Fruit fly (Drosophila melanogaster): ENCODE data around the gene Hsp83.

Gene Hsp83

DNA sequence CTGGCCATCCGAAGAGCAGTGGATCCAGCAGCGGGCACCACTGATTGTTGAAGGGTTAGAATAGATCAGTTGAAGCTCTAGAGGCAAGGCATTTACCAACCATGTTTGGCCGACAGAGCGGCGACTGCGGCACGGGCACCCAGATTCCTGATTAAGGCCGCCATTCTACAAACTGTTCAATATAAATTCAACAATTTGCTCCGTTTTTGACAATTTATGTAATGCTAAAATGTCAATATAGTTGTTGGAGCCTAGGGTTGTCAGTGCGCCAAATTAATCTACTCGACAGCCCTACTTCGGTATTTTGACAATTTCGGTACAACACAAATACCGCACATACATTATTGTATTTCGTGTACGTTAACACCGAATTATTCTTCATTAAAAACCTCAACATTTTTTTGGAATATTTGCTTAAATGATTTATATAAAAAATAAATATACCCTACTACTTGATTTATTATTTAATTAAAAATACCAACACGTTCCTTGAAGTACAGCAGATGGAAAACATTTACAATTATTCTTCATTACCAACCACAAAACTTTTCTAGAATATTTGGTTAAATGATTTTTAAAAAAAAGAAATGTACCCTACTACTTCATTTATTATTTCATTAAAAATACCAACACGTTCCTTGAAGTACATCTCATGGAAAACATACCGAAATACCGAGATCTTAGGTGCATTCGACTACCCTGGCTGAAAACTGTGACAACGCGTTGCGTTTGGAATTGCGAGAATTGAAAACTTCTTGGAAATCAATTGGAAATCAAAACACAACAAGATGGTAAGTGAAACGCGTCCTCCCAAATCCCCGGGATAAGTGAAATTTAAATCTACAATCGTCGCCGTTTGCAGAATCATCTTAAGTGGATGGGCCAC, 33.2 kb upstream of the Hsp83 start, which contains the start of the genes ND-30 and CG15812:
Gene ND-30 (minus strand): TSS at position 270 of the 886 bp plus-strand sequence.
Gene CG15812 (plus strand): TSS at position 683 of the 886 bp plus-strand sequence.
- TF ChIP-seq foxo (GFP tag; optimal IDR thresholded peaks at IDR 0.05), result peak in 1 of 2 experiments; percentile 21
- peak; percentile 22 for TF ChIP-seq psq (GFP tag; optimal IDR thresholded peaks at IDR 0.05)
- peak; percentile 5 for TF ChIP-seq Hr83 (GFP tag; optimal IDR thresholded peaks at IDR 0.05; ENCODE audit: poor library complexity, severe bottlenecking)
- no peak for TF ChIP-seq Hnf4 (GFP tag; optimal IDR thresholded peaks at IDR 0.05)

dm6 chr3L:3161968-3162367, 30.8 kb upstream of the Hsp83 start, which contains the start of gene rasp:
TSS of gene rasp (plus strand) at chr3L:3162180.
- TF ChIP-seq dl (GFP tag; optimal IDR thresholded peaks at IDR 0.05; ENCODE audit: insufficient read depth in 1 of 2, partially characterized antibody in 2 of 2) (no peak), Hr83 (GFP tag; optimal IDR thresholded peaks at IDR 0.05; ENCODE audit: poor library complexity, severe bottlenecking) (no peak), OdsH (GFP tag; optimal IDR thresholded peaks at IDR 0.05) (no peak), Rel (GFP tag; optimal IDR thresholded peaks at IDR 0.05) (no peak), Rel (tag; optimal IDR thresholded peaks at IDR 0.05) (peak; percentile 59)

DNA sequence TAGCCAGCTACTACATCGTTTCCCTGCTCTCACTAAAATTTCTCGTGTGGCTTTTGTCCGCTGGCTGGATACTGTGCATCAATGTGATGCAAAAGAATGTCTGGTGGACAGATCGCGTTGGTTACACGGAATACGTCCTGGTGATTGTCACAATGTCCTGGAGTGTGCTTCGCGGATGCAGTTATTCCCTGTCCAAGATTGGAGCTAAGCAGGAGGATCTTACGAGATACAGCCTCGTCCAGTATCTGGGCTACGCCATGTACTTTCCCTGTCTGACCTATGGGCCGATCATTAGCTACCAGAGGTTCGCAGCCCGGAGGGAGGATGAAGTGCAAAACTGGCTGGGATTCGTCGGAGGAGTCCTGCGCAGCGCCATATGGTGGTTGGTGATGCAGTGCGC, 30.2 kb upstream of the Hsp83 start:
- TF ChIP-seq Dif (GFP tag; optimal IDR thresholded peaks at IDR 0.05; ENCODE audit: partially characterized antibody), result no peak
- no peak for TF ChIP-seq Sp1 (GFP tag; optimal IDR thresholded peaks at IDR 0.05)
- TF ChIP-seq rgr (GFP tag; optimal IDR thresholded peaks at IDR 0.05), result no peak
- no peak for TF ChIP-seq foxo (GFP tag; optimal IDR thresholded peaks at IDR 0.05)
- no peak for TF ChIP-seq Mio (GFP tag; optimal IDR thresholded peaks at IDR 0.05)
- no peak for TF ChIP-seq dl (GFP tag; optimal IDR thresholded peaks at IDR 0.05; ENCODE audit: insufficient read depth in 1 of 2, partially characterized antibody in 2 of 2)
- TF ChIP-seq ey (GFP tag; optimal IDR thresholded peaks at IDR 0.05), result no peak

- TF ChIP-seq OdsH (GFP tag; optimal IDR thresholded peaks at IDR 0.05) (peak; percentile 6), Dif (GFP tag; optimal IDR thresholded peaks at IDR 0.05; ENCODE audit: partially characterized antibody) (no peak), brk (GFP tag; optimal IDR thresholded peaks at IDR 0.05) (no peak), foxo (GFP tag; optimal IDR thresholded peaks at IDR 0.05) (peak in 1 of 2 experiments; percentile 41), woc (GFP tag; optimal IDR thresholded peaks at IDR 0.05) (peak; percentile 27), br (GFP tag; optimal IDR thresholded peaks at IDR 0.05) (no peak), pan (optimal IDR thresholded peaks at IDR 0.05) (no peak), Hr83 (GFP tag; optimal IDR thresholded peaks at IDR 0.05; ENCODE audit: poor library complexity, severe bottlenecking) (peak; percentile 17), psq (GFP tag; optimal IDR thresholded peaks at IDR 0.05) (no peak), h (GFP tag; optimal IDR thresholded peaks at IDR 0.05) (peak; percentile 66), Sp1 (GFP tag; optimal IDR thresholded peaks at IDR 0.05) (peak; percentile 15), HLH106 (tag; optimal IDR thresholded peaks at IDR 0.05) (peak; percentile 7), ey (GFP tag; optimal IDR thresholded peaks at IDR 0.05) (no peak), rgr (GFP tag; optimal IDR thresholded peaks at IDR 0.05) (peak; percentile 23), tai (GFP tag; optimal IDR thresholded peaks at IDR 0.05) (no peak), Hr78 (GFP tag; optimal IDR thresholded peaks at IDR 0.05) (no peak), Rel (GFP tag; optimal IDR thresholded peaks at IDR 0.05) (no peak), Rel (tag; optimal IDR thresholded peaks at IDR 0.05) (peak; percentile 53)
These were observed 27.8 kb upstream of the Hsp83 start, which contains the start of gene CG32280 for dm6 chr3L:3164951-3165350. TSS of gene CG32280 (plus strand) at chr3L:3165181.

- TF ChIP-seq Rel (GFP tag; optimal IDR thresholded peaks at IDR 0.05) (no peak), Rel (tag; optimal IDR thresholded peaks at IDR 0.05) (no peak), Dif (GFP tag; optimal IDR thresholded peaks at IDR 0.05; ENCODE audit: partially characterized antibody) (peak; percentile 13)
These were observed 27.4 kb upstream of the Hsp83 start for dm6 chr3L:3165399-3165798.

DNA sequence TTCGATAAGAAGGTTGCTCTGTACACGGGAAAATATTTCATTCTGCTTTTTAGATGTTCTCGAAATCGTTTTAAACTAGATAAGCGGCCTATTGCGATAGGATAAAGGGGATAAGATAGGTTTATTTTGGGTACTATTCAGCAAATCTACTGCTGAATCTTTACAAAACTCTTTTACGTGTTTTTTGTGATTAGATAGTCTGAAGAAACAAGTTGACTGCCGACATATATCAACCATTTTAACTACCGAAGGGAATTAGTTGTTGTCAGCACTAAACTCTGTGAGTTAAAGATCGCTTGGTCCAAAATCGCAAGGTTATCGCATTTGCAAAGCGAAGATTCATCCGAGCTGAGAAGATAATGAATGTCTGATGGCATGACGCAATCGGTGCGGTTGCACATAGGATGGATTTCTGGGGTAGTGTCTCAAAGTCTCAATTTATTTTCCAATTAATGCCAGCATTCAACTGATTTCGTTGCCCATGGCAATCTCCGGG, 26.5 kb upstream of the Hsp83 start, which contains the start of gene Asciz:
Gene Asciz (minus strand): TSS at position 51 of the 496 bp plus-strand sequence.
- no peak for TF ChIP-seq Vsx2 (GFP tag; optimal IDR thresholded peaks at IDR 0.05; ENCODE audit: partially characterized antibody)
- TF ChIP-seq GATAd (GFP tag; optimal IDR thresholded peaks at IDR 0.05), result no peak
- no peak for TF ChIP-seq lola (GFP tag; optimal IDR thresholded peaks at IDR 0.05)
- TF ChIP-seq rgr (GFP tag; optimal IDR thresholded peaks at IDR 0.05), result no peak
- no peak for TF ChIP-seq ey (GFP tag; optimal IDR thresholded peaks at IDR 0.05)
- no peak for TF ChIP-seq br (GFP tag; optimal IDR thresholded peaks at IDR 0.05)
- no peak for TF ChIP-seq CrebA (GFP tag; optimal IDR thresholded peaks at IDR 0.05; ENCODE audit: borderline replicate concordance)
- no peak for TF ChIP-seq HLH106 (tag; optimal IDR thresholded peaks at IDR 0.05)
